Fruit fly (Drosophila melanogaster): ENCODE measurements around the gene Rpt2.

Rpt2 gene

DNA sequence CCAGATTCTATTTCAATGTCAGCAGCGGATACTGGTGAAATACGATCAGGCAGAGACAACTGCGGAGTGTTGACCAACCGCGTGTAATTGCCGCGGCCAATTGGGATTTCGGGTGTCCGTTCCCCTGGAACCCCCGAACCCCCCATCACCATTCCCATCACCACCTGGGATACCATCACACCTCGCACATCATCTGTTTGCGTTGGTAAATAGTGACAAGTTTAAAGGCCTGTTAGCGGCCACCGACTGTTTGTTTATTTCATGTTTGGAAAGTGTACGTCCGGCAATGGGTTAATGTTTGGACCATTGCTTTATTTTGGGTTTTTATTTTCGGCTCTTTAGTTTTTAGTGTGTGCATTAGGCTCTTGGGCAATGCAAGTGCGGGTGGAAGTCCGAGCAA is 15.6 kb upstream of the Rpt2 start (continued):
- TF ChIP-seq exex (tag; optimal IDR thresholded peaks at IDR 0.05) (peak; percentile 8), CG7745 (tag; optimal IDR thresholded peaks at IDR 0.05) (no peak), Camta (GFP tag; optimal IDR thresholded peaks at IDR 0.05) (no peak), ttk (GFP tag; IDR thresholded peaks at IDR 0.05) (no peak), fu2 (GFP tag; optimal IDR thresholded peaks at IDR 0.05) (no peak), Dad (GFP tag; optimal IDR thresholded peaks at IDR 0.05) (no peak), Hsf (GFP tag; optimal IDR thresholded peaks at IDR 0.05) (no peak), CG9215 (GFP tag; IDR thresholded peaks at IDR 0.05) (no peak), CG7357 (GFP tag; IDR thresholded peaks at IDR 0.05) (no peak), CG8924 (tag; optimal IDR thresholded peaks at IDR 0.05) (peak; percentile 2), CG18619 (GFP tag; optimal IDR thresholded peaks at IDR 0.05) (peak; percentile 3), CG12299 (tag; optimal IDR thresholded peaks at IDR 0.05) (no peak), lab (GFP tag; optimal IDR thresholded peaks at IDR 0.05) (peak; percentile 32), Vsx1 (GFP tag; optimal IDR thresholded peaks at IDR 0.05) (peak; percentile 10), CG8359 (GFP tag; optimal IDR thresholded peaks at IDR 0.05; ENCODE audit: borderline replicate concordance) (no peak), gt (GFP tag; IDR thresholded peaks at IDR 0.05) (no peak), Bgb (GFP tag; IDR thresholded peaks at IDR 0.05; ENCODE audit: partially characterized antibody) (no peak), grau (tag; optimal IDR thresholded peaks at IDR 0.05) (no peak), bsh (GFP tag; optimal IDR thresholded peaks at IDR 0.05) (peak in 1 of 2 experiments; percentile 22), z (GFP tag; IDR thresholded peaks at IDR 0.05) (no peak), hkb (optimal IDR thresholded peaks at IDR 0.05) (no peak), hkb (GFP tag; IDR thresholded peaks at IDR 0.05) (0 out of 2 replicates have a peak, but pooled peaks have one; percentile 15), CG3281 (GFP tag; optimal IDR thresholded peaks at IDR 0.05) (no peak), Dref (GFP tag; IDR thresholded peaks at IDR 0.05) (no peak), tap (tag; optimal IDR thresholded peaks at IDR 0.05) (peak; percentile 12), Mrtf (GFP tag; IDR thresholded peaks at IDR 0.05) (no peak), vnd (GFP tag; IDR thresholded peaks at IDR 0.05; ENCODE audit: partially characterized antibody) (no peak), CG12071 (GFP tag; optimal IDR thresholded peaks at IDR 0.05) (peak; percentile 66), CG5245 (GFP tag; optimal IDR thresholded peaks at IDR 0.05) (no peak), NFAT (GFP tag; IDR thresholded peaks at IDR 0.05) (no peak), CG4328 (GFP tag; optimal IDR thresholded peaks at IDR 0.05) (peak; percentile 36), ewg (GFP tag; optimal IDR thresholded peaks at IDR 0.05) (peak; percentile 1), CG7372 (GFP tag; IDR thresholded peaks at IDR 0.05) (no peak), D (optimal IDR thresholded peaks at IDR 0.05) (no peak), D (GFP tag; optimal IDR thresholded peaks at IDR 0.05) (peak; percentile 27), CG9876 (GFP tag; optimal IDR thresholded peaks at IDR 0.05) (no peak), CG7928 (GFP tag; optimal IDR thresholded peaks at IDR 0.05) (no peak), p53 (GFP tag; optimal IDR thresholded peaks at IDR 0.05) (no peak), caup (GFP tag; optimal IDR thresholded peaks at IDR 0.05; ENCODE audit: severe bottlenecking) (peak; percentile 9), nerfin-1 (tag; optimal IDR thresholded peaks at IDR 0.05) (no peak), Hr78 (GFP tag; optimal IDR thresholded peaks at IDR 0.05) (peak in 1 of 2 experiments; percentile 39), CG6254 (GFP tag; optimal IDR thresholded peaks at IDR 0.05) (peak; percentile 17), Sin3A (optimal IDR thresholded peaks at IDR 0.05) (no peak), usp (GFP tag; optimal IDR thresholded peaks at IDR 0.05) (no peak), CG10979 (tag; optimal IDR thresholded peaks at IDR 0.05) (no peak), jing (GFP tag; optimal IDR thresholded peaks at IDR 0.05) (no peak), CG14710 (tag; optimal IDR thresholded peaks at IDR 0.05) (peak; percentile 14), CG17359 (tag; optimal IDR thresholded peaks at IDR 0.05) (peak; percentile 18), CoRest (tag; optimal IDR thresholded peaks at IDR 0.05) (peak; percentile 2), CG12219 (GFP tag; optimal IDR thresholded peaks at IDR 0.05) (peak; percentile 29), twi (tag; optimal IDR thresholded peaks at IDR 0.05) (no peak)

All from whole organism, embryonic.